Fruit fly (Drosophila melanogaster) whole organism, wandering third instar larva: Measurements from ENCODE around the gene pn.
A peak's percentile ranks its signal among the peaks of the same experiment; 100 is the strongest.

Experiments
- Abd-B ChIP-seq: fragments of >200 bp; optimal IDR thresholded peaks from 2 replicates; lab custom pipeline; 2017; ENCODE audit warnings: missing biosample characterization, missing genetic modification characterization
- CG32264 ChIP-seq: fragments of 200-800 bp; sonication (Bioruptor generic); optimal IDR thresholded peaks from 2 replicates; lab custom pipeline; 2016; ENCODE audit warnings: missing biosample characterization, missing genetic modification characterization
- CrebA ChIP-seq: fragments of 200-800 bp; sonication (Bioruptor generic); optimal IDR thresholded peaks from 2 replicates; lab custom pipeline; 2016; ENCODE audit warnings: missing biosample characterization, mild to moderate bottlenecking, missing genetic modification characterization, borderline replicate concordance
- Dif ChIP-seq: fragments of 200-275, 200-300 bp; sonication (Bioruptor generic); optimal IDR thresholded peaks from 2 replicates; lab custom pipeline; 2018; ENCODE audit warnings: missing biosample characterization, missing genetic modification characterization; ENCODE audit not compliant: partially characterized antibody
- GATAd ChIP-seq: sonication (Bioruptor generic); optimal IDR thresholded peaks from 2 replicates; lab custom pipeline; 2016; ENCODE audit warnings: missing biosample characterization, missing genetic modification characterization
- HLH106 ChIP-seq: fragments of 200-800 bp; optimal IDR thresholded peaks from 3 replicates; lab custom pipeline; 2019; ENCODE audit warnings: missing biosample characterization, mild to moderate bottlenecking, missing genetic modification characterization, moderate library complexity
- Hnf4 ChIP-seq: fragments of 200-800 bp; sonication (Bioruptor generic); optimal IDR thresholded peaks from 2 replicates; lab custom pipeline; 2016; ENCODE audit warnings: missing biosample characterization, mild to moderate bottlenecking, missing genetic modification characterization
- Hr83 ChIP-seq: fragments of 200-300 bp; sonication (Bioruptor generic); optimal IDR thresholded peaks from 2 replicates; lab custom pipeline; 2016; ENCODE audit warnings: missing biosample characterization, mild to moderate bottlenecking, missing genetic modification characterization, moderate library complexity; ENCODE audit not compliant: poor library complexity, severe bottlenecking
- Jra ChIP-seq: sonication (Bioruptor generic); optimal IDR thresholded peaks from 2 replicates; lab custom pipeline; 2016; ENCODE audit warnings: missing biosample characterization, missing genetic modification characterization
- Mio ChIP-seq: sonication (Bioruptor generic); optimal IDR thresholded peaks from 2 replicates; lab custom pipeline; 2016; ENCODE audit warnings: missing biosample characterization, missing genetic modification characterization
- OdsH ChIP-seq: fragments of 200-800 bp; sonication (Bioruptor generic); optimal IDR thresholded peaks from 2 replicates; lab custom pipeline; 2016; ENCODE audit warnings: missing biosample characterization, mild to moderate bottlenecking, missing genetic modification characterization
- Rel ChIP-seq, 2 experiments: fragments of 200-800 bp; sonication (Bioruptor generic) in 1 of 2; optimal IDR thresholded peaks; 2 replicates in 1 of 2; 3 replicates in 1 of 2; lab custom pipeline; 2016 to 2019; ENCODE audit warnings: mild to moderate bottlenecking in 2 of 2, missing biosample characterization in 2 of 2, missing genetic modification characterization in 2 of 2, moderate library complexity in 1 of 2
- Sp1 ChIP-seq: fragments of 200-800 bp; sonication (Bioruptor generic); optimal IDR thresholded peaks from 3 replicates; lab custom pipeline; 2019; ENCODE audit warnings: missing biosample characterization, mild to moderate bottlenecking, missing genetic modification characterization, moderate library complexity
- br ChIP-seq: fragments of 200-800 bp; sonication (Bioruptor generic); optimal IDR thresholded peaks from 2 replicates; lab custom pipeline; 2016; ENCODE audit warnings: missing biosample characterization, missing genetic modification characterization
- dmrt93B ChIP-seq: fragments of 200-800 bp; sonication (Bioruptor generic); optimal IDR thresholded peaks from 2 replicates; lab custom pipeline; 2018; ENCODE audit warnings: missing biosample characterization, mild to moderate bottlenecking, missing genetic modification characterization
- ey ChIP-seq: fragments of 200-800 bp; sonication (Bioruptor generic); optimal IDR thresholded peaks from 2 replicates; lab custom pipeline; 2016; ENCODE audit warnings: missing biosample characterization, missing genetic modification characterization
- foxo ChIP-seq, 2 experiments: fragments of 200-800 bp; sonication (Bioruptor generic); optimal IDR thresholded peaks; 2 replicates in 1 of 2; 3 replicates in 1 of 2; lab custom pipeline; 2016 to 2017; ENCODE audit warnings: missing biosample characterization in 2 of 2, missing genetic modification characterization in 2 of 2
- fru ChIP-seq: fragments of 200-800 bp; sonication (Bioruptor generic); optimal IDR thresholded peaks from 3 replicates; lab custom pipeline; 2016; ENCODE audit warnings: missing biosample characterization, mild to moderate bottlenecking, missing genetic modification characterization
- h ChIP-seq: fragments of 200-800 bp; sonication (Bioruptor generic); optimal IDR thresholded peaks from 3 replicates; lab custom pipeline; 2016; ENCODE audit warnings: missing biosample characterization, mild to moderate bottlenecking, missing genetic modification characterization
- psq ChIP-seq: fragments of 200-800 bp; sonication (Bioruptor generic); optimal IDR thresholded peaks from 3 replicates; lab custom pipeline; 2017; ENCODE audit warnings: missing biosample characterization, mild to moderate bottlenecking, missing genetic modification characterization, moderate library complexity
- rgr ChIP-seq: fragments of 200-800 bp; sonication (Bioruptor generic); optimal IDR thresholded peaks from 3 replicates; lab custom pipeline; 2016; ENCODE audit warnings: missing biosample characterization, mild to moderate bottlenecking, missing genetic modification characterization
- sage ChIP-seq: fragments of 200-800 bp; sonication (Bioruptor generic); optimal IDR thresholded peaks from 2 replicates; lab custom pipeline; 2016; ENCODE audit warnings: missing biosample characterization, mild to moderate bottlenecking, missing genetic modification characterization
- sv ChIP-seq: fragments of 200-800 bp; sonication (Bioruptor generic); optimal IDR thresholded peaks from 3 replicates; lab custom pipeline; 2016; ENCODE audit warnings: missing biosample characterization, missing genetic modification characterization
- usp ChIP-seq: fragments of >200 bp; optimal IDR thresholded peaks from 2 replicates; lab custom pipeline; 2017; ENCODE audit warnings: missing biosample characterization, missing genetic modification characterization
- woc ChIP-seq: sonication (Bioruptor generic); optimal IDR thresholded peaks from 2 replicates; lab custom pipeline; 2016; ENCODE audit warnings: missing biosample characterization, mild to moderate bottlenecking, missing genetic modification characterization

Gene pn

DNA sequence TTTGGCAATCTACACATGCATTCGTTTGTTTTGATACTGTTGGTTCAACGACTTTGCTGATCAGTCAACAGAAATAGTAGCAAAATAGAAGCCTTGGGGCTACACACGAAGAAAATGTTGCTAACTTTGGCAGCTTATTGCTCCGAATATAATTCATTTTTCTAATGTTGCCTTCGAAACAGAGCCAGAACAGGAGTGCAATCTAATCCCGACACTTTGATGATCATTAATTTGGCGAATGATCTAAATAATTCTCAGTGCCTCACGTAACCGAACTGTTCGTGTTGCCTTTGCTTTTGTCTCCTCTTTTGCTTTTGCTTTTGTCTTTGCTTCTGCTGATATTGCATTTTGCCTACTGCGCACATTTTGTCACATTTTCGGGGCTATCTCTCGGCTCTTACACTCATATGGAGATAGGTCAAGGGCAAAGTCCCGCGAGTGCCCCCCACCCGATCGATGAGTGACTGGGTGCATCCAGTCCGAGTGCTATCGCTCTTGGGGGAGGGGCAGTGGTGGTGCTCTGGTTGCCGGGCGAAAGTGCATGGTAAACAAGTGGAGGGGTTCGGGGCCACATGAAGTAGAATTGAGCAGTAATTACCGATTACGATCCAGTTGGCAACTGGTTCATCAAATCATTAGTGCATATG, 15.2 kb downstream of the pn start:
- TF ChIP-seq psq (GFP tag; lab: Kevin White, UChicago) (peak; percentile 66), HLH106 (tag; lab: Kevin White, UChicago) (peak; percentile 73), woc (peak; percentile 18), CrebA (no peak), usp (no peak), sage (peak; percentile 32), Sp1 (GFP tag; lab: Kevin White, UChicago) (peak; percentile 70), OdsH (GFP tag; lab: Kevin White, UChicago) (peak; percentile 75), foxo (GFP tag; optimal IDR thresholded peaks at IDR 0.05; lab: Kevin White, UChicago) (peak in 1 of 2 experiments; percentile 78), Rel (GFP tag; optimal IDR thresholded peaks at IDR 0.05; lab: Kevin White, UChicago) (no peak), Rel (tag; optimal IDR thresholded peaks at IDR 0.05; lab: Kevin White, UChicago) (peak; percentile 63), ey (GFP tag; lab: Kevin White, UChicago) (peak; percentile 85), sv (GFP tag; lab: Kevin White, UChicago) (no peak), rgr (GFP tag; lab: Kevin White, UChicago) (peak; percentile 82), Hnf4 (GFP tag; lab: Kevin White, UChicago) (peak; percentile 71), CG32264 (GFP tag; lab: Kevin White, UChicago) (no peak), fru (GFP tag; lab: Kevin White, UChicago) (peak; percentile 58), dmrt93B (peak; percentile 52), br (peak; percentile 81), h (GFP tag; lab: Kevin White, UChicago) (peak; percentile 87)

DNA sequence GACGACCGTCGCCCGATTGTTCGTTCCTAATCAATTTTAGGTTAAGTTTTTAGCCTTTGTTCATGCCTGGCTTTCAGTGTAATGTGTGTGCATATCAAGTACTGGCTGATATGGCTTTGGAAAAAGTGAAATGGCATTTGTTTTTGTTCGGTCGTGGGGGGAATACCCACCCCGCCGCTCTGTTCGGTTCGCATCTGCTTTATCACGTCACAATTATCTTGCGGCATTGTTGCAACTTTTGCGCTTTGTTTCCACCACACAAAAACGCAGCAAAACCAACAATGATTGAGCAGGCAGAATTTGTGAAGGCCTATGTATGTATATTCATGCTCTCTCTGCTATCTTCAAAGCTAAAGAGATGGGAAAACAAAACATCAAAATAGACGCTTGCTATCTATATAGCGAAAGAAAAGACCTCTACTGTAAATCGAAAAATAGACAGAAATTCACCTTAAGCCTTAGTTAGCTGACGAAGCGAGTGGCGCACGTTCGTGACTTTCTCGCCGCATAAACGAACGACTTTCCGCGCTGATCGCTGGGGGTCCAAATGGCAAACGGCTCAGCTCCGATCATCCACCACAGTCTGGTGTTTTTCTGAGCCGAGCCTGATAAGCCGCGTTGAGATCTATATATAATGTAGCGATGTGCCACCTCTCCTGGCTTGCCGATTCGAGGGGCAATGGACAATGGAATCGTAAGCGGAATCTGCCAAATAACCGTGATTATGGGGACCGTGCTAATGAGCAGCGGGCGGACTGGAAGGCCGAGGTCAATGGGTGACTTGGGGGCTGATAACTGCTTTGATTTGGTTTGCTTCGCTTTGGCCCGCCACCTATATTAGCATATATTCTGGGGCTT, 16.6 kb downstream of the pn start:
- no peak for TF ChIP-seq Dif (GFP tag; lab: Kevin White, UChicago)
- no peak for TF ChIP-seq Rel (GFP tag; optimal IDR thresholded peaks at IDR 0.05; lab: Kevin White, UChicago)
- TF ChIP-seq Rel (tag; optimal IDR thresholded peaks at IDR 0.05; lab: Kevin White, UChicago), result peak; percentile 97
- peak; percentile 19 for TF ChIP-seq br
- TF ChIP-seq Abd-B (GFP tag; lab: Kevin White, UChicago), result no peak
- peak; percentile 33 for TF ChIP-seq h (GFP tag; lab: Kevin White, UChicago)
- TF ChIP-seq Sp1 (GFP tag; lab: Kevin White, UChicago), result peak; percentile 28
- peak; percentile 17 for TF ChIP-seq fru (GFP tag; lab: Kevin White, UChicago)
- TF ChIP-seq HLH106 (tag; lab: Kevin White, UChicago), result peak; percentile 3

- no peak for TF ChIP-seq Rel (GFP tag; optimal IDR thresholded peaks at IDR 0.05; lab: Kevin White, UChicago)
- peak; percentile 50 for TF ChIP-seq Rel (tag; optimal IDR thresholded peaks at IDR 0.05; lab: Kevin White, UChicago)
- TF ChIP-seq Jra (GFP tag; lab: Kevin White, UChicago), result no peak
These were observed 17.2 kb downstream of the pn start for dm6 chrX:2198272-2198571.

DNA sequence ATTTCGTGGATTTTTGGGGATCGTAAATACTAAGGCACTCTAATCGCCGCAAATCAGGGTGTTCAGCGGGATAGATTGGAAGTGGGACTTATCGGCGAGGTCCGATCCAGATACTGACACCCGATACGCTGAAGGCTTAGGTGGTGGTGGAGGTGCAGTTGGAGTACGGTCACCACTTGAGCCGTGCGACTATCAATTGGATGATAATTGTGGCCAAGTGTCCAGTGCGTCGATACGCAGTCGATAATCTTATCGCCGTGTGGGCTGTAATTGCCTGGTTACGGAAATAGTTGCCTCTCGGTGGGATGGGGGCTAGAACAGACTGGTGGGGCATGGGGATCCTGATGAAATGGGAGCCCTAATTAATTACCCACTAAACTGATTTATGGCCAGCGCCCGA, 18.3 kb downstream of the pn start:
- TF ChIP-seq woc (no peak), h (GFP tag; lab: Kevin White, UChicago) (peak; percentile 22)

- TF ChIP-seq Abd-B (GFP tag; lab: Kevin White, UChicago), result no peak
- TF ChIP-seq Mio (GFP tag; lab: Kevin White, UChicago), result no peak
- TF ChIP-seq, all 38 proteins: peak for 0
These were observed 22.8 kb downstream of the pn start, which contains the start of gene FarO for dm6 chrX:2203766-2204165. TSS of gene FarO (minus strand) at chrX:2203866.

dm6 chrX:2208641-2209241, 27.7 kb downstream of the pn start:
- no peak for TF ChIP-seq sage
- no peak for TF ChIP-seq Hr83
- no peak for TF ChIP-seq Abd-B (GFP tag; lab: Kevin White, UChicago)
- TF ChIP-seq CrebA, result no peak
- no peak for TF ChIP-seq GATAd (GFP tag; lab: Kevin White, UChicago)
- no peak for TF ChIP-seq Jra (GFP tag; lab: Kevin White, UChicago)
- no peak for TF ChIP-seq h (GFP tag; lab: Kevin White, UChicago)
- TF ChIP-seq usp, result no peak
